Fruit fly (Drosophila melanogaster) whole organism, embryonic: ENCODE data around the gene Cdc42.

Source experiments
- Atf6 ChIP-seq: fragments of 200-800 bp; sonication (Bioruptor generic); IDR thresholded peaks from 2 replicates; pipeline ENCODE4 v1.3.6; 2022; ENCODE audit warnings: missing biosample characterization, missing genetic modification characterization
- CG10959 ChIP-seq: fragments of 200-800 bp; sonication (Bioruptor generic); IDR thresholded peaks from 2 replicates; pipeline ENCODE4 v1.3.6; 2022; ENCODE audit warnings: missing biosample characterization, missing genetic modification characterization
- CG11093 ChIP-seq: fragments of 200-800 bp; sonication (Bioruptor generic); IDR thresholded peaks from 3 replicates; pipeline ENCODE4 v1.3.6; 2022; ENCODE audit warnings: missing biosample characterization, missing genetic modification characterization
- CG12071 ChIP-seq: fragments of 200-800 bp; sonication (Bioruptor generic); optimal IDR thresholded peaks from 3 replicates; lab custom pipeline; 2018; ENCODE audit warnings: missing biosample characterization, mild to moderate bottlenecking, missing genetic modification characterization
- CG13775 ChIP-seq: fragments of 200-800 bp; sonication (Bioruptor generic); optimal IDR thresholded peaks from 3 replicates; lab custom pipeline; 2017; ENCODE audit warnings: missing biosample characterization, mild to moderate bottlenecking, missing genetic modification characterization
- CG15479 ChIP-seq: fragments of 200-800 bp; sonication (Bioruptor generic); optimal IDR thresholded peaks from 3 replicates; lab custom pipeline; 2019; ENCODE audit warnings: missing biosample characterization, mild to moderate bottlenecking, missing genetic modification characterization, moderate library complexity
- CG15601 ChIP-seq: fragments of 200-800 bp; sonication (Bioruptor generic); optimal IDR thresholded peaks from 3 replicates; lab custom pipeline; 2019; ENCODE audit warnings: missing biosample characterization, mild to moderate bottlenecking, missing genetic modification characterization, moderate library complexity
- CG2875 ChIP-seq: fragments of 200-800 bp; sonication (Bioruptor generic); optimal IDR thresholded peaks from 2 replicates; lab custom pipeline; 2017; ENCODE audit warnings: missing biosample characterization, mild to moderate bottlenecking, missing genetic modification characterization, missing genetic modification reagents
- CG31365 ChIP-seq: fragments of 200-800 bp; sonication (Bioruptor generic); optimal IDR thresholded peaks from 2 replicates; lab custom pipeline; 2018; ENCODE audit warnings: missing biosample characterization, mild to moderate bottlenecking, missing genetic modification characterization
- CG31441 ChIP-seq: fragments of 200-800 bp; sonication (Bioruptor generic); IDR thresholded peaks from 2 replicates; pipeline ENCODE4 v1.3.6; 2022; ENCODE audit warnings: missing biosample characterization, missing genetic modification characterization
- CG33557 ChIP-seq: fragments of 200-800 bp; sonication (Bioruptor generic); optimal IDR thresholded peaks from 2 replicates; lab custom pipeline; 2019; ENCODE audit warnings: missing biosample characterization, mild to moderate bottlenecking, missing genetic modification characterization, moderate library complexity
- CG34224 ChIP-seq: fragments of 200-800 bp; sonication (Bioruptor generic); IDR thresholded peaks from 3 replicates; pipeline ENCODE4 v1.3.6; 2022; ENCODE audit warnings: missing biosample characterization, missing genetic modification characterization; ENCODE audit not compliant: partially characterized antibody
- CG42726 ChIP-seq: fragments of 200-800 bp; sonication (Bioruptor generic); IDR thresholded peaks from 2 replicates; pipeline ENCODE4 v1.3.6; 2022; ENCODE audit warnings: missing biosample characterization, missing genetic modification characterization; ENCODE audit not compliant: partially characterized antibody
- CG4282 ChIP-seq: fragments of 200-800 bp; sonication (Bioruptor generic); optimal IDR thresholded peaks from 2 replicates; lab custom pipeline; 2016; ENCODE audit warnings: missing biosample characterization, missing genetic modification characterization
- CG4360 ChIP-seq: fragments of 200-800 bp; sonication (Bioruptor generic); IDR thresholded peaks from 2 replicates; pipeline ENCODE4 v1.3.6; 2022; ENCODE audit warnings: missing biosample characterization, missing genetic modification characterization
- CG4820 ChIP-seq: fragments of 200-800 bp; sonication (Bioruptor generic); optimal IDR thresholded peaks from 3 replicates; lab custom pipeline; 2016; ENCODE audit warnings: missing biosample characterization, missing genetic modification characterization
- CG6175 ChIP-seq: fragments of 200-800 bp; sonication (Bioruptor generic); IDR thresholded peaks from 3 replicates; pipeline ENCODE4 v1.3.6; 2022; ENCODE audit warnings: missing biosample characterization, missing genetic modification characterization
- CG6854 ChIP-seq: fragments of 200-800 bp; sonication (Bioruptor generic); optimal IDR thresholded peaks from 3 replicates; lab custom pipeline; 2017; ENCODE audit warnings: missing biosample characterization, mild to moderate bottlenecking, missing genetic modification characterization
- CG8765 ChIP-seq: fragments of 200-800 bp; sonication (Bioruptor generic); IDR thresholded peaks from 2 replicates; pipeline ENCODE4 v1.3.6; 2022; ENCODE audit warnings: missing biosample characterization, missing genetic modification characterization
- CG9932 ChIP-seq: fragments of 200-800 bp; sonication (Bioruptor generic); IDR thresholded peaks from 2 replicates; pipeline ENCODE4 v1.3.6; 2022; ENCODE audit warnings: missing biosample characterization, missing genetic modification characterization
- D ChIP-seq, 2 experiments: fragments of 200-800 bp in 1 of 2; fragments of >200 bp in 1 of 2; sonication (Bioruptor generic) in 1 of 2; optimal IDR thresholded peaks; 2 replicates in 1 of 2; 3 replicates in 1 of 2; lab custom pipeline; 2017; ENCODE audit warnings: mild to moderate bottlenecking in 1 of 2, missing biosample characterization in 1 of 2, missing genetic modification characterization in 1 of 2, missing genetic modification reagents in 1 of 2
- H2.0 ChIP-seq: fragments of 200-800 bp; sonication (Bioruptor generic); IDR thresholded peaks from 2 replicates; pipeline ENCODE4 v1.3.6; 2022; ENCODE audit warnings: missing biosample characterization, missing genetic modification characterization
- HLH4C ChIP-seq: fragments of 200-800 bp; sonication (Bioruptor generic); IDR thresholded peaks from 3 replicates; pipeline ENCODE4 v1.3.6; 2022; ENCODE audit warnings: missing biosample characterization, missing genetic modification characterization; ENCODE audit not compliant: partially characterized antibody
- Lpt ChIP-seq: fragments of >200 bp; optimal IDR thresholded peaks from 2 replicates; lab custom pipeline; 2018; ENCODE audit warnings: missing biosample characterization, missing genetic modification characterization
- MESR4 ChIP-seq: fragments of 200-800 bp; sonication (Bioruptor generic); optimal IDR thresholded peaks from 2 replicates; lab custom pipeline; 2018; ENCODE audit warnings: missing biosample characterization, mild to moderate bottlenecking, missing genetic modification characterization, moderate library complexity
- Med ChIP-seq: fragments of 200-800 bp; sonication (Bioruptor generic); peaks from one replicate; lab custom pipeline; 2016; ENCODE audit warnings: missing biosample characterization, missing genetic modification characterization, mild to moderate bottlenecking, inconsistent platforms, moderate library complexity
- Nf-YC ChIP-seq: fragments of 200-800 bp; optimal IDR thresholded peaks from 3 replicates; lab custom pipeline; 2019; ENCODE audit warnings: missing biosample characterization, mild to moderate bottlenecking, missing genetic modification characterization, moderate library complexity
- Poxn ChIP-seq: fragments of 200-800 bp; sonication (Bioruptor generic); IDR thresholded peaks from 2 replicates; pipeline ENCODE4 v1.3.6; 2022; ENCODE audit warnings: missing biosample characterization, missing genetic modification characterization
- Scr ChIP-seq: fragments of 200-800 bp; sonication (Bioruptor generic); IDR thresholded peaks from 2 replicates; pipeline ENCODE4 v1.3.6; 2022; ENCODE audit warnings: missing biosample characterization, missing genetic modification characterization; ENCODE audit not compliant: partially characterized antibody
- Ssrp ChIP-seq: fragments of 200-800 bp; sonication (Bioruptor generic); optimal IDR thresholded peaks from 2 replicates; lab custom pipeline; 2018; ENCODE audit warnings: missing biosample characterization, mild to moderate bottlenecking, missing genetic modification characterization, moderate library complexity
- Usf ChIP-seq: fragments of 200-800 bp; sonication (Bioruptor generic); optimal IDR thresholded peaks from 2 replicates; lab custom pipeline; 2017; ENCODE audit warnings: missing genotype, missing biosample characterization, missing genetic modification characterization
- ash1 ChIP-seq: fragments of 200-800 bp; sonication (Bioruptor generic); optimal IDR thresholded peaks from 2 replicates; lab custom pipeline; 2018; ENCODE audit warnings: missing biosample characterization, mild to moderate bottlenecking, missing genetic modification characterization
- bbx ChIP-seq: fragments of 200-800 bp; sonication (Bioruptor generic); IDR thresholded peaks from 2 replicates; pipeline ENCODE4 v1.3.6; 2022; ENCODE audit warnings: missing biosample characterization, missing genetic modification characterization; ENCODE audit not compliant: partially characterized antibody
- chn ChIP-seq: fragments of 200-800 bp; sonication (Bioruptor generic); optimal IDR thresholded peaks from 2 replicates; lab custom pipeline; 2016; ENCODE audit warnings: missing biosample characterization, missing genetic modification characterization
- crc ChIP-seq: fragments of 200-800 bp; sonication (Bioruptor generic); optimal IDR thresholded peaks from 2 replicates; lab custom pipeline; 2016; ENCODE audit warnings: missing biosample characterization, missing genetic modification characterization
- dm ChIP-seq: fragments of 200-800 bp; sonication (Bioruptor generic); optimal IDR thresholded peaks from 3 replicates; lab custom pipeline; 2016; ENCODE audit warnings: missing biosample characterization, missing genetic modification characterization
- fd96Cb ChIP-seq: fragments of 200-800 bp; sonication (Bioruptor generic); optimal IDR thresholded peaks from 2 replicates; lab custom pipeline; 2018; ENCODE audit warnings: missing biosample characterization, mild to moderate bottlenecking, missing genetic modification characterization, moderate library complexity
- fu2 ChIP-seq: fragments of 200-800 bp; sonication (Bioruptor generic); optimal IDR thresholded peaks from 2 replicates; lab custom pipeline; 2016; ENCODE audit warnings: missing biosample characterization, missing genetic modification characterization
- gsb-n ChIP-seq: fragments of 200-800 bp; sonication (Bioruptor generic); optimal IDR thresholded peaks from 3 replicates; lab custom pipeline; 2018; ENCODE audit warnings: missing biosample characterization, mild to moderate bottlenecking, missing genetic modification characterization
- insv ChIP-seq, 2 experiments: fragments of 200-800 bp; sonication (Bioruptor generic); optimal IDR thresholded peaks; 3 replicates each; lab custom pipeline; 2016 to 2018; ENCODE audit warnings: missing biosample characterization in 2 of 2, missing genetic modification characterization in 2 of 2
- jigr1 ChIP-seq: fragments of 200-800 bp; sonication (Bioruptor generic); IDR thresholded peaks from 3 replicates; pipeline ENCODE4 v1.3.6; 2022; ENCODE audit warnings: missing biosample characterization, missing genetic modification characterization
- kah ChIP-seq: fragments of 200-800 bp; sonication (Bioruptor generic); optimal IDR thresholded peaks from 2 replicates; lab custom pipeline; 2018; ENCODE audit warnings: missing biosample characterization, mild to moderate bottlenecking, missing genetic modification characterization
- nom ChIP-seq: fragments of 200-800 bp; sonication (Bioruptor generic); optimal IDR thresholded peaks from 2 replicates; lab custom pipeline; 2017; ENCODE audit warnings: missing biosample characterization, missing genetic modification characterization, mild to moderate bottlenecking, moderate library complexity, missing genetic modification reagents
- otp ChIP-seq: fragments of 200-800 bp; sonication (Bioruptor generic); IDR thresholded peaks from 3 replicates; pipeline ENCODE4, ENCODE4 v1.3.6; 2022; ENCODE audit warnings: missing biosample characterization, missing genetic modification characterization
- sens ChIP-seq: fragments of 200-800 bp; sonication (Bioruptor generic); peaks from one replicate; lab custom pipeline; 2016; ENCODE audit warnings: missing biosample characterization, missing genetic modification characterization
- sens-2 ChIP-seq: fragments of 200-800 bp; sonication (Bioruptor generic); IDR thresholded peaks from 2 replicates; pipeline ENCODE4 v1.3.6; 2022; ENCODE audit warnings: missing biosample characterization, missing genetic modification characterization
- slp2 ChIP-seq: fragments of 200-800 bp; sonication (Bioruptor generic); optimal IDR thresholded peaks from 2 replicates; lab custom pipeline; 2016; ENCODE audit warnings: missing biosample characterization, missing genetic modification characterization
- sqz ChIP-seq: fragments of 200-800 bp; sonication (Bioruptor generic); optimal IDR thresholded peaks from 3 replicates; lab custom pipeline; 2018; ENCODE audit warnings: missing biosample characterization, mild to moderate bottlenecking, missing genetic modification characterization
- trh ChIP-seq: fragments of 200-800 bp; sonication (Bioruptor generic); optimal IDR thresholded peaks from 2 replicates; lab custom pipeline; 2016; ENCODE audit warnings: missing biosample characterization, missing genetic modification characterization
- unc-4 ChIP-seq: fragments of 200-800 bp; sonication (Bioruptor generic); IDR thresholded peaks from 2 replicates; pipeline ENCODE4 v1.3.6; 2022; ENCODE audit warnings: missing biosample characterization, missing genetic modification characterization; ENCODE audit not compliant: partially characterized antibody

Gene Cdc42

dm6 chrX:19744003-19744488 is 47.2 kb downstream of the Cdc42 start, which contains the start of the genes CG18809, COX6B, CG33932 and Rpp20 (continued):
- TF ChIP-seq CG2875 (GFP tag; lab: Kevin White, UChicago): no peak
- TF ChIP-seq sqz: no peak
- TF ChIP-seq unc-4 (GFP tag; lab: Robert Waterston, UW): peak; percentile 91
- peak; percentile 28 for TF ChIP-seq Usf (GFP tag; lab: Kevin White, UChicago)
- TF ChIP-seq slp2: no peak
- no peak for TF ChIP-seq Poxn
- TF ChIP-seq CG6854 (GFP tag; lab: Kevin White, UChicago): no peak
- peak; percentile 97 for TF ChIP-seq MESR4 (GFP tag; lab: Kevin White, UChicago)
- no peak for TF ChIP-seq CG10959 (GFP tag; lab: Robert Waterston, UW)
- TF ChIP-seq nom (GFP tag; lab: Kevin White, UChicago): peak; percentile 42
- TF ChIP-seq chn (GFP tag; lab: Kevin White, UChicago): peak; percentile 39
- 0 out of 2 replicates have a peak, but pooled peaks have one; percentile 36 for TF ChIP-seq Atf6
- no peak for TF ChIP-seq trh
- no peak for TF ChIP-seq otp (GFP tag; lab: Robert Waterston, UW)
- peak; percentile 40; the same call in 1 of the 2 replicates for TF ChIP-seq CG8765 (GFP tag; lab: Robert Waterston, UW)
- peak; percentile 28 for TF ChIP-seq CG4820 (GFP tag; lab: Kevin White, UChicago)
- no peak for TF ChIP-seq CG4360 (GFP tag; lab: Robert Waterston, UW)
- no peak for TF ChIP-seq CG11093 (GFP tag; lab: Robert Waterston, UW)
- peak; percentile 69 for TF ChIP-seq CG4282
- peak; percentile 44 for TF ChIP-seq Nf-YC
- peak; percentile 28; the same call in 1 of the 2 replicates for TF ChIP-seq H2.0
- peak; percentile 39 for TF ChIP-seq CG15479
- no peak for TF ChIP-seq fd96Cb
- TF ChIP-seq HLH4C (GFP tag; lab: Robert Waterston, UW): peak; percentile 88
- peak; percentile 96 for TF ChIP-seq Med
- peak; percentile 42 for TF ChIP-seq crc (GFP tag; lab: Kevin White, UChicago)
- TF ChIP-seq ash1 (GFP tag; lab: Kevin White, UChicago): no peak
- TF ChIP-seq CG13775 (GFP tag; lab: Kevin White, UChicago): peak; percentile 59
- TF ChIP-seq CG42726 (GFP tag; lab: Robert Waterston, UW): peak; percentile 99
- peak; percentile 57 for TF ChIP-seq CG15601 (tag; lab: Kevin White, UChicago)
- TF ChIP-seq D (optimal IDR thresholded peaks at IDR 0.05; lab: Kevin White, UChicago): no peak
- no peak for TF ChIP-seq D (GFP tag; optimal IDR thresholded peaks at IDR 0.05; lab: Kevin White, UChicago)
- TF ChIP-seq dm (GFP tag; lab: Kevin White, UChicago): peak; percentile 83
- TF ChIP-seq Scr: peak; percentile 92
- TF ChIP-seq CG6175 (GFP tag; lab: Robert Waterston, UW): no peak
- peak; percentile 68 for TF ChIP-seq fu2 (GFP tag; lab: Kevin White, UChicago)
- peak; percentile 91 for TF ChIP-seq sens (GFP tag; lab: Kevin White, UChicago)
- TF ChIP-seq bbx (GFP tag; lab: Robert Waterston, UW): peak; percentile 97
- TF ChIP-seq CG34224: peak; percentile 91
- peak in 1 of 2 experiments; percentile 26 for TF ChIP-seq insv (GFP tag; optimal IDR thresholded peaks at IDR 0.05; lab: Kevin White, UChicago)
- TF ChIP-seq kah: peak; percentile 21
- TF ChIP-seq CG31441 (GFP tag; lab: Robert Waterston, UW): no peak; the same call in 1 of the 2 replicates
- no peak for TF ChIP-seq CG12071 (GFP tag; lab: Kevin White, UChicago)
- TF ChIP-seq CG31365: no peak
- peak; percentile 90 for TF ChIP-seq CG9932 (GFP tag; lab: Robert Waterston, UW)
- TF ChIP-seq sens-2 (GFP tag; lab: Robert Waterston, UW): peak; percentile 18; the same call in 1 of the 2 replicates
- TF ChIP-seq gsb-n (tag; lab: Kevin White, UChicago): no peak
- TF ChIP-seq jigr1: no peak
- TF ChIP-seq CG33557: no peak
- TF ChIP-seq Lpt: no peak
- TF ChIP-seq Ssrp (tag; lab: Kevin White, UChicago): no peak
